Fruit fly (Drosophila melanogaster) whole organism: ENCODE results near the gene Myc.

Experiments
- CG8478 ChIP-seq: fragments of >200 bp; optimal IDR thresholded peaks from 2 replicates; lab custom pipeline; 2018; ENCODE audit warnings: inconsistent platforms
- EcR ChIP-seq, 2 experiments: fragments of >200 bp; optimal IDR thresholded peaks; 2 replicates each; lab custom pipeline; 2017; ENCODE audit warnings: missing biosample characterization in 2 of 2, missing genetic modification characterization in 2 of 2, missing genetic modification reagents in 2 of 2
- pan ChIP-seq: fragments of >200 bp; optimal IDR thresholded peaks from 2 replicates; lab custom pipeline; 2017
- psq ChIP-seq: fragments of >200 bp; optimal IDR thresholded peaks from 2 replicates; lab custom pipeline; 2017

DNA sequence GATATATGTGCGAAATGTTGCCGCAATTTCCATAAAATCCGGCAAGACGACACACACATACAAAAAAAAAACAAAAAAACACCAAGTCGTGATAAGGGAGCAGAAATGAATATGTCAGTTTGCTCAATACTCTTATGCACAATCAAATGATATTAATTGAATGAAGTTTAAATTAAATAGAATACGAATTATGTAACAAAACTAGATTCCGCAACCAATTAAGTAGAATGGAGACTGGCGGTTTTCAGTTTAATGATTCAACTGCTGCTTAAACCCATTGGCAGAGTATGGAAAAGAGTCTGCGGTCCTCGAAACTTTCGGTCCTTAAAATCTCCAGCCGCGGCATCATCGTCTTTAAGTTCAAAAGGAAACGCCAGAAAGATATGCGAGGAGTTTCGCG is 38.9 kb downstream of the Myc start:
- no peak for TF ChIP-seq EcR (GFP tag; optimal IDR thresholded peaks at IDR 0.05; lab: Kevin White, UChicago)
- TF ChIP-seq CG8478 (lab: Kevin White, UChicago), result no peak
- no peak for TF ChIP-seq psq (lab: Kevin White, UChicago)
- no peak for TF ChIP-seq pan (lab: Kevin White, UChicago)
